Worm (Caenorhabditis elegans): ENCODE results near the gene C05C10.7.
A peak's percentile ranks its signal among the peaks of the same experiment; 100 is the strongest.

C05C10.7 gene

ce11 chrII:9940430-9940829 lies 1.7 kb upstream of the C05C10.7 start, which contains the start of gene ufd-3 (continued):
- TF ChIP-seq unc-62 (GFP tag; optimal IDR thresholded peaks at IDR 0.05) (no peak), ztf-11 (tag; optimal IDR thresholded peaks at IDR 0.05) (no peak), nhr-10 (tag; optimal IDR thresholded peaks at IDR 0.05) (no peak), R02D3.7 (tag; optimal IDR thresholded peaks at IDR 0.05) (peak; percentile 47), unc-55 (GFP tag; optimal IDR thresholded peaks at IDR 0.05) (peak; percentile 88), ceh-16 (tag; optimal IDR thresholded peaks at IDR 0.05) (no peak), sma-9 (GFP tag; optimal IDR thresholded peaks at IDR 0.05) (peak; percentile 91), sma-9 (tag; optimal IDR thresholded peaks at IDR 0.05) (no peak), mab-5 (tag; optimal IDR thresholded peaks at IDR 0.05) (peak; percentile 63), zag-1 (tag; optimal IDR thresholded peaks at IDR 0.05) (peak; percentile 60), dmd-4 (tag; optimal IDR thresholded peaks at IDR 0.05) (no peak), egl-27 (tag; optimal IDR thresholded peaks at IDR 0.05) (peak; percentile 72), F13H6.1 (tag; optimal IDR thresholded peaks at IDR 0.05) (peak; percentile 84), ama-1 (optimal IDR thresholded peaks at IDR 0.05) (peak; percentile 24), ceh-82 (tag; optimal IDR thresholded peaks at IDR 0.05) (no peak), nhr-129 (tag; optimal IDR thresholded peaks at IDR 0.05) (peak; percentile 77), lin-11 (tag; optimal IDR thresholded peaks at IDR 0.05) (peak; percentile 65)

ce11 chrII:9937611-9938010 lies 1.2 kb downstream of the C05C10.7 start:
- TF ChIP-seq blmp-1 (tag; optimal IDR thresholded peaks at IDR 0.05; ENCODE audit: insufficient read depth) (peak; percentile 86), egl-27 (tag; optimal IDR thresholded peaks at IDR 0.05) (peak; percentile 34), F13H6.1 (tag; optimal IDR thresholded peaks at IDR 0.05) (peak; percentile 83), C34F6.9 (tag; optimal IDR thresholded peaks at IDR 0.05) (peak; percentile 92), alr-1 (tag; optimal IDR thresholded peaks at IDR 0.05) (no peak), nhr-21 (tag; optimal IDR thresholded peaks at IDR 0.05) (peak; percentile 90), nhr-25 (tag; optimal IDR thresholded peaks at IDR 0.05) (peak; percentile 89), ama-1 (optimal IDR thresholded peaks at IDR 0.05) (peak; percentile 62), crh-2 (tag; optimal IDR thresholded peaks at IDR 0.05) (peak; percentile 91), unc-39 (tag; optimal IDR thresholded peaks at IDR 0.05) (no peak), nhr-11 (tag; optimal IDR thresholded peaks at IDR 0.05) (no peak), lin-13 (GFP tag; optimal IDR thresholded peaks at IDR 0.05) (peak; percentile 67), ZK546.5 (tag; optimal IDR thresholded peaks at IDR 0.05) (no peak), Y55F3AM.14 (GFP tag; optimal IDR thresholded peaks at IDR 0.05) (no peak), peb-1 (tag; optimal IDR thresholded peaks at IDR 0.05) (no peak), lin-39 (tag; optimal IDR thresholded peaks at IDR 0.05) (no peak), ztf-1 (GFP tag; conservative IDR thresholded peaks at IDR 0.05) (no peak), lin-11 (tag; optimal IDR thresholded peaks at IDR 0.05) (no peak), fos-1 (tag; optimal IDR thresholded peaks at IDR 0.05) (peak; percentile 88), nhr-6 (tag; optimal IDR thresholded peaks at IDR 0.05) (peak; percentile 44), nhr-23 (tag; optimal IDR thresholded peaks at IDR 0.05) (no peak), ceh-16 (tag; optimal IDR thresholded peaks at IDR 0.05) (no peak), sma-9 (GFP tag; optimal IDR thresholded peaks at IDR 0.05) (peak; percentile 91), sma-9 (tag; optimal IDR thresholded peaks at IDR 0.05) (no peak), snpc-4 (tag; optimal IDR thresholded peaks at IDR 0.05) (peak; percentile 28), mbf-1 (tag; optimal IDR thresholded peaks at IDR 0.05) (no peak), nhr-12 (tag; optimal IDR thresholded peaks at IDR 0.05) (no peak), skn-1 (tag; optimal IDR thresholded peaks at IDR 0.05) (no peak), sma-3 (GFP tag; optimal IDR thresholded peaks at IDR 0.05) (peak; percentile 82), elt-1 (tag; optimal IDR thresholded peaks at IDR 0.05) (no peak), ztf-11 (tag; optimal IDR thresholded peaks at IDR 0.05) (no peak), sem-4 (tag; optimal IDR thresholded peaks at IDR 0.05) (peak; percentile 32), R02D3.7 (tag; optimal IDR thresholded peaks at IDR 0.05) (no peak), ceh-82 (tag; optimal IDR thresholded peaks at IDR 0.05) (no peak), unc-62 (GFP tag; optimal IDR thresholded peaks at IDR 0.05) (no peak), lsy-2 (tag; optimal IDR thresholded peaks at IDR 0.05) (peak in 1 of 2 experiments; percentile 80), gmeb-1 (tag; optimal IDR thresholded peaks at IDR 0.05) (peak; percentile 67), unc-55 (GFP tag; optimal IDR thresholded peaks at IDR 0.05) (peak; percentile 46), nhr-10 (tag; optimal IDR thresholded peaks at IDR 0.05) (peak; percentile 93), nhr-77 (tag; optimal IDR thresholded peaks at IDR 0.05) (no peak), ztf-4 (tag; optimal IDR thresholded peaks at IDR 0.05) (peak; percentile 82), dmd-4 (tag; optimal IDR thresholded peaks at IDR 0.05) (no peak), elt-3 (tag; optimal IDR thresholded peaks at IDR 0.05) (no peak), nhr-129 (tag; optimal IDR thresholded peaks at IDR 0.05) (peak; percentile 94), mab-5 (tag; optimal IDR thresholded peaks at IDR 0.05) (no peak), nhr-237 (tag; optimal IDR thresholded peaks at IDR 0.05) (no peak), aly-2 (tag; optimal IDR thresholded peaks at IDR 0.05) (no peak), zag-1 (tag; optimal IDR thresholded peaks at IDR 0.05) (no peak), mdl-1 (tag; optimal IDR thresholded peaks at IDR 0.05) (peak in 1 of 2 experiments; percentile 90)
